Worm (Caenorhabditis elegans): ENCODE results near the gene dars-1.

dars-1 gene

DNA sequence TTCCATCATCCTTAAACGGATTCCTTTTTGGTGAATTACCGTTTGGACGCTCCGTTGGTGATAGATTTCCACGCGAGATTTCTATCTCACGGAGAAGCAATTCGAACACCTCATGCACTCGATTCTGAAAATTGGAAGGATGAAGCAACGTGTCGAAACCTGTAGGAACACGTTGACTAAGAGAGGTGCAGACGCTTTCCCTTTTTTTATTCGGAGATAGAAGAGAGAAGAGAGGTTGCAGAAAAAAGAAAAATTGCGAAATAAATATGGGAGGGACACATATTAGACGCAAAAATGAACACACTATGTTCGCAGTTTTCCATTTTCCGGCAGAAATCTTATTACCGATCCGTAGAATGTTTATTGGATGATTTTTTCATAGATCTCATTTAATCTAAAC lies 36.3 kb downstream of the dars-1 start:
- TF ChIP-seq zag-1 (tag; optimal IDR thresholded peaks at IDR 0.05) (no peak), blmp-1 (tag; optimal IDR thresholded peaks at IDR 0.05) (peak; percentile 68), C04F5.9 (tag; optimal IDR thresholded peaks at IDR 0.05) (no peak), unc-130 (tag; optimal IDR thresholded peaks at IDR 0.05) (no peak), egl-27 (tag; optimal IDR thresholded peaks at IDR 0.05) (no peak), dsc-1 (tag; optimal IDR thresholded peaks at IDR 0.05) (no peak), ceh-63 (GFP tag; optimal IDR thresholded peaks at IDR 0.05) (no peak)

DNA sequence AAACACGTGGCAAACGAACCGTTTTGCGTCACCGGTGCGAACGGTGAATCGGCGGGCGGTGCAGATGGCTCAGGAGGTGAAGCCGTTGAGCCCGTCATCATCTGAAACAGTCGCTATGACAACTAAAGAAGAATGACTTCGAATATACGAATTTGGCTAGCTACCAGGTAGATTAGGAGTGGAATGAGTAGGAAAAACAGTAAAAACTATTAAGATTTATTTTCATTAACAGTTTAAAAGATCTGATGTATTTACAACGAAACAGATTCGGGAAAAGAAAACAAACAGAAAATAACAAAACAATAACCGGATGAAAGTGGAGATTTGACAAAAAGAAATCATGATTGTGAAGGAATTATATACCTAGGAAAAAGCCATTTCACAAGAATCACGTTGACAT lies 37.1 kb downstream of the dars-1 start, which contains the start of gene F54C8.7:
TSS of gene F54C8.7 (minus strand) at position 101 of the 400 bp plus-strand sequence.
- TF ChIP-seq lin-14 (GFP tag; optimal IDR thresholded peaks at IDR 0.05): no peak
- TF ChIP-seq C34B4.2 (tag; optimal IDR thresholded peaks at IDR 0.05): no peak
- no peak for TF ChIP-seq ceh-88 (GFP tag; IDR thresholded peaks at IDR 0.05)
- TF ChIP-seq irx-1 (tag; optimal IDR thresholded peaks at IDR 0.05): no peak
- TF ChIP-seq fkh-4 (tag; optimal IDR thresholded peaks at IDR 0.05; ENCODE audit: borderline replicate concordance): no peak
- TF ChIP-seq ztf-11 (tag; optimal IDR thresholded peaks at IDR 0.05): no peak

DNA sequence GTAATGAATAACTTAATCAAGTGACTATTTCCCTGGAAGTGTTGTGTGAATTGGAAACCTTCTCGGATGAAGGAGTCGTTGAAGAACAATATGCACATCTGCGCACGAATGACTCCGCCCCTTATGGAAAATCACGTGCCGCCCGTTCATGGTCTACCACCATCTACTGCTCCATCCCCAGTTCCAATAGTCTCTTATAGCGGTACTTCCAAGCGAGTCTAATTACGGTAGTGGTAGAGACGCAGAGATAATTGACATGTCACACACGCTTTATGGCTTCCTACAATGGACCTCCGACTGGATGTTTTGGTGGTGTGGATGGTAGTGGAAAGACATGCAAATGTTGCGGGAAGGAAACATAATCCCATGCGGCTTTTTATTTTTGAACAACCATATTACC lies 40.1 kb downstream of the dars-1 start:
- TF ChIP-seq unc-86 (tag; optimal IDR thresholded peaks at IDR 0.05) (peak; percentile 36), lsy-2 (tag; optimal IDR thresholded peaks at IDR 0.05) (peak; percentile 34 to 41), lin-14 (GFP tag; optimal IDR thresholded peaks at IDR 0.05) (peak; percentile 27), efl-1 (optimal IDR thresholded peaks at IDR 0.05) (no peak), efl-1 (GFP tag; optimal IDR thresholded peaks at IDR 0.05 in 1 of 2) (peak in 1 of 2 experiments; percentile 15), ceh-82 (tag; optimal IDR thresholded peaks at IDR 0.05) (no peak), nhr-85 (tag) (peak; percentile 4), F16B12.6 (tag; optimal IDR thresholded peaks at IDR 0.05) (no peak), ztf-11 (tag; optimal IDR thresholded peaks at IDR 0.05) (peak in 1 of 2 experiments; percentile 41), blmp-1 (tag; optimal IDR thresholded peaks at IDR 0.05) (peak; percentile 32), dsc-1 (tag; optimal IDR thresholded peaks at IDR 0.05) (no peak)

DNA sequence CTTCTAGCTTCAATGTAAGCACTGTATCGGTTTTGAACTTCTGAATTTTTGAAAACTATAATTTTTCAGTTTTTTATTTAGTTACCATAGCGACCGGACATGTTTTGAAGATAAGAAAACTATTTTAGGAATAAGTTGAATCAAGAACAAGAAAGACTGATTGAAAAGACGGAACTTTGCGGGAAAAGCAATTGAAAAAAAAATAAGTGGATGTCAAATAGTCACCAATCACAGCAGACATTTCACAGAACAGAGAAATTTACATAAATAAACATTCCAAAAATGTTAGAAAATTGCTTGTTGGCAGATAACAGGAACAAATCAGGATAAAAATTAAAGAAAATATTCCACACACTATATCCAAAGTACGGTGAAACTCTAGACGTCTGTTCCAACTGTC lies 41.2 kb downstream of the dars-1 start, which contains the start of gene F54C8.6:
TSS of gene F54C8.6 (minus strand) at position 101 of the 400 bp plus-strand sequence.
- no peak for TF ChIP-seq snu-23 (GFP tag; optimal IDR thresholded peaks at IDR 0.05)
- no peak for TF ChIP-seq nhr-47 (tag; optimal IDR thresholded peaks at IDR 0.05)
- TF ChIP-seq nhr-76 (tag; optimal IDR thresholded peaks at IDR 0.05): no peak
- TF ChIP-seq mef-2 (tag; optimal IDR thresholded peaks at IDR 0.05): no peak
- TF ChIP-seq nhr-71 (tag; optimal IDR thresholded peaks at IDR 0.05): no peak
- no peak for TF ChIP-seq egl-27 (tag; optimal IDR thresholded peaks at IDR 0.05)
- no peak for TF ChIP-seq isw-1 (GFP tag; IDR thresholded peaks at IDR 0.05)
- TF ChIP-seq zag-1 (tag; optimal IDR thresholded peaks at IDR 0.05): no peak
- no peak for TF ChIP-seq ceh-88 (GFP tag; IDR thresholded peaks at IDR 0.05)
- TF ChIP-seq tlp-1 (tag; optimal IDR thresholded peaks at IDR 0.05): no peak

DNA sequence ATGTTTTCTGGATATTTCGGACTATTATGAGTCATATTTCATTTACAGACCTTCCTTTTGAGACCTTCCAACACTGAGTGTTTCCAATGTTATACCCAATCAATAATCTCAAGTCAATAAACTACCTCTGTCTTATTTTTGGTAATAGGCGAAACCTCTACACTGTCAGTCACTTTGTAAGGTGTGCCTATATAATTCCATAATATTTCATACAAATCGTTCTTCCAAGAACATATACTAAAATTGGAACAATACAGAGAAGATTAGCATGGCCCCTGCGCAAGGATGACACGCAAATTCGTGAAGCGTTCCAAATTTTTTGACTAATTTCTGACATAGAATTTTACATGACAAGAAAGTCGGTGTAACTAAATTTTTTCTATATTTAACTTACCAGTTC lies 41.7 kb downstream of the dars-1 start:
- TF ChIP-seq snpc-4 (tag; optimal IDR thresholded peaks at IDR 0.05): peak; percentile 60

DNA sequence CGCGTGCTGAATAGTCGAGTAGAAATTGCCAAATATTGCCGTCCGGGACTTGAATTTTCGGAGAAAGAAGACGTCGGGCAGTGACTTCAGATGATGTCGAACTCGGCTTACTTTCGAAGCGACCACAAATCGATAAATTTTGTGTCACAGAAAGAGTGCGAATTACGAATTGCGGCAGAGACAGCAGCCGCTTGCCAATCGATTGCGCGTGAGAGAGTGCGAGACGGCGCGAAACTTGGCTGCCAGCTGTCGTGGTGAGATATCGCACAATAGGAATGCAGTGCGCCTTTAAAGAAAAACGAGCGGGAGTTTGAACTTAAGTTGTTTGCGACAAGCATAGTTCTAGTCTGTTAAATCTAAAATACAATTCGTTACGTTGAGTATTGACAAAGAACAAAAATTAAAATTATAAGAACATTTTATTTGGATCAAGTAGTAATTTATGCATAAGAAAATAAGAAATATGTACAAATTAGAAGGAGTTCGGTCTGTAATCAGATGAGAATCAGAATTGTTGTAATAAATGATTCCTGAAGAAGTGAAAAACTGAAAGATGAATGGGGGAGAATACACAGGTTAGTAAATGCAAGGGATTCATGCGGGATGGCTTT lies 47.5 kb downstream of the dars-1 start, which contains the start of gene pir-2:
TSS of gene pir-2 (minus strand) at position 218 of the 611 bp plus-strand sequence.
- TF ChIP-seq fkh-10 (GFP tag; optimal IDR thresholded peaks at IDR 0.05) (peak; percentile 65), tbx-2 (tag; optimal IDR thresholded peaks at IDR 0.05) (peak; percentile 88), xbp-1 (tag; optimal IDR thresholded peaks at IDR 0.05) (peak; percentile 79), nhr-12 (tag; optimal IDR thresholded peaks at IDR 0.05) (no peak), lin-35 (GFP tag; optimal IDR thresholded peaks at IDR 0.05) (peak; percentile 97), unc-130 (tag; optimal IDR thresholded peaks at IDR 0.05) (peak; percentile 68), rnt-1 (tag; optimal IDR thresholded peaks at IDR 0.05) (peak; percentile 91), ets-5 (GFP tag; IDR thresholded peaks at IDR 0.05) (no peak), nhr-19 (GFP tag; conservative IDR thresholded peaks at IDR 0.05) (peak; percentile 85), pax-3 (tag; optimal IDR thresholded peaks at IDR 0.05) (no peak), ceh-88 (GFP tag; IDR thresholded peaks at IDR 0.05) (peak; percentile 64; the same call in 1 of the 2 replicates), ztf-4 (tag; optimal IDR thresholded peaks at IDR 0.05) (peak; percentile 85), nhr-28 (tag; optimal IDR thresholded peaks at IDR 0.05) (no peak), fos-1 (tag; optimal IDR thresholded peaks at IDR 0.05) (peak; percentile 83), pqm-1 (tag; optimal IDR thresholded peaks at IDR 0.05) (no peak), irx-1 (tag; optimal IDR thresholded peaks at IDR 0.05) (peak; percentile 56), skn-1 (tag; optimal IDR thresholded peaks at IDR 0.05) (peak; percentile 92), dpl-1 (GFP tag; optimal IDR thresholded peaks at IDR 0.05) (peak; percentile 93 to 94 (median 94)), fkh-8 (tag; optimal IDR thresholded peaks at IDR 0.05) (peak; percentile 80), nhr-85 (tag) (peak; percentile 85)
